Worm (Caenorhabditis elegans): ENCODE measurements around the gene wdr-60.

Gene wdr-60

DNA sequence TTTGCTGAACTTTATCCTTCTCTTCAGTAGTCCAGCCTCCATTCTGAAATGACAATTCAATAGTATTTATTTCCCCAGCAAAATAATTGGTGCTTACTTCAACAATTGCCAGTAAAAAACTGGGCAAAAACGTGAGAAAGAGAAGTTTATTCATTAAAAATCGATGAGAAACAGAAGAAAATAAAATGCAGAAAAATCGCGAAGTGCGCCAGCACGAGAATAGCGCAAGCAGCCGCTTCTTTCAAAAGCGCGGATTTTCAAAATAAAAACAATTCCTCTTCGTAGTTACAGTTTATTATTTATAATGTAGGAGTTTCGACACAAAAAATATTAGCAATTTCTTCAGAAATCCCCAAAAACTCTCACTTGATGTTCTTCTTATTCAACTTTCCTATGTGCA is 24.1 kb upstream of the wdr-60 start, which contains the start of gene C27F2.9 (continued):
- TF ChIP-seq skn-1 (tag; optimal IDR thresholded peaks at IDR 0.05): peak; percentile 91
- peak; percentile 72 for TF ChIP-seq nhr-77 (tag; optimal IDR thresholded peaks at IDR 0.05)
- no peak for TF ChIP-seq pqm-1 (tag; optimal IDR thresholded peaks at IDR 0.05)
- TF ChIP-seq unc-130 (tag; optimal IDR thresholded peaks at IDR 0.05): peak; percentile 81
- peak; percentile 93 for TF ChIP-seq xbp-1 (tag; optimal IDR thresholded peaks at IDR 0.05)
- no peak for TF ChIP-seq egl-27 (tag; optimal IDR thresholded peaks at IDR 0.05)
- TF ChIP-seq C34B4.2 (tag; optimal IDR thresholded peaks at IDR 0.05): peak; percentile 36
- TF ChIP-seq ceh-82 (tag; optimal IDR thresholded peaks at IDR 0.05): peak; percentile 89 to 94 (median 93)
- TF ChIP-seq fos-1 (tag; optimal IDR thresholded peaks at IDR 0.05): peak; percentile 80
- TF ChIP-seq ceh-90 (tag; optimal IDR thresholded peaks at IDR 0.05): peak; percentile 63
- peak in 1 of 2 experiments; percentile 83 for TF ChIP-seq ztf-11 (tag; optimal IDR thresholded peaks at IDR 0.05)
- TF ChIP-seq elt-2 (tag; optimal IDR thresholded peaks at IDR 0.05): peak; percentile 74
- peak; percentile 18 for TF ChIP-seq zag-1 (tag; optimal IDR thresholded peaks at IDR 0.05)
- peak; percentile 77 for TF ChIP-seq lir-3 (tag; optimal IDR thresholded peaks at IDR 0.05; ENCODE audit: poor library complexity)
- TF ChIP-seq nhr-11 (tag; optimal IDR thresholded peaks at IDR 0.05): peak; percentile 90
- TF ChIP-seq ceh-88 (GFP tag; IDR thresholded peaks at IDR 0.05): peak; percentile 57; the same call in 1 of the 2 replicates
- TF ChIP-seq fkh-8 (tag; optimal IDR thresholded peaks at IDR 0.05): peak; percentile 84
- TF ChIP-seq nhr-85 (tag): peak; percentile 93
- no peak for TF ChIP-seq alr-1 (tag; optimal IDR thresholded peaks at IDR 0.05; ENCODE audit: borderline replicate concordance)
- TF ChIP-seq egl-13 (tag; optimal IDR thresholded peaks at IDR 0.05): peak; percentile 84
- peak in 4 of 6 experiments; percentile 3 to 87 (median 56) for TF ChIP-seq elt-3 (tag; optimal IDR thresholded peaks at IDR 0.05)
- TF ChIP-seq zip-4 (GFP tag; optimal IDR thresholded peaks at IDR 0.05): peak; percentile 72
- no peak for TF ChIP-seq nhr-76 (tag; optimal IDR thresholded peaks at IDR 0.05)
- no peak for TF ChIP-seq hlh-17 (GFP tag; optimal IDR thresholded peaks at IDR 0.05; ENCODE audit: borderline replicate concordance)
- TF ChIP-seq mef-2 (tag; optimal IDR thresholded peaks at IDR 0.05): peak; percentile 5
- TF ChIP-seq nhr-237 (tag; optimal IDR thresholded peaks at IDR 0.05): peak; percentile 84
- TF ChIP-seq hlh-4 (tag; optimal IDR thresholded peaks at IDR 0.05): no peak
- TF ChIP-seq C04F5.9 (tag; optimal IDR thresholded peaks at IDR 0.05): peak; percentile 87
- peak; percentile 94 for TF ChIP-seq dsc-1 (tag; optimal IDR thresholded peaks at IDR 0.05)
- peak; percentile 92 for TF ChIP-seq C16A3.4 (tag; optimal IDR thresholded peaks at IDR 0.05)
- peak; percentile 89 for TF ChIP-seq unc-86 (tag; optimal IDR thresholded peaks at IDR 0.05)
- TF ChIP-seq unc-30 (tag; optimal IDR thresholded peaks at IDR 0.05): no peak
- TF ChIP-seq lin-39 (tag; optimal IDR thresholded peaks at IDR 0.05): peak; percentile 86
- TF ChIP-seq efl-3 (GFP tag; optimal IDR thresholded peaks at IDR 0.05): peak; percentile 19
- peak; percentile 84 for TF ChIP-seq ceh-8 (GFP tag; optimal IDR thresholded peaks at IDR 0.05)
- peak; percentile 82 for TF ChIP-seq sox-4 (tag; optimal IDR thresholded peaks at IDR 0.05)
- TF ChIP-seq snpc-4 (tag; optimal IDR thresholded peaks at IDR 0.05): peak; percentile 73
- TF ChIP-seq pag-3 (tag; optimal IDR thresholded peaks at IDR 0.05; ENCODE audit: borderline replicate concordance, insufficient read depth): peak; percentile 67
- peak; percentile 85 for TF ChIP-seq grh-1 (GFP tag; IDR thresholded peaks at IDR 0.05)
- TF ChIP-seq mab-9 (GFP tag; IDR thresholded peaks at IDR 0.05): peak; percentile 84
- TF ChIP-seq nhr-12 (tag; optimal IDR thresholded peaks at IDR 0.05): peak; percentile 21
- TF ChIP-seq lin-13 (GFP tag; optimal IDR thresholded peaks at IDR 0.05): peak; percentile 71
- TF ChIP-seq sptf-1 (tag; optimal IDR thresholded peaks at IDR 0.05): no peak
- no peak for TF ChIP-seq vab-15 (tag; optimal IDR thresholded peaks at IDR 0.05)
- TF ChIP-seq Y116A8C.19 (tag; optimal IDR thresholded peaks at IDR 0.05; ENCODE audit: borderline replicate concordance): no peak
- peak; percentile 56 for TF ChIP-seq aha-1 (tag; optimal IDR thresholded peaks at IDR 0.05)
- TF ChIP-seq ama-1 (optimal IDR thresholded peaks at IDR 0.05): peak; percentile 9
- TF ChIP-seq snu-23 (GFP tag; optimal IDR thresholded peaks at IDR 0.05): peak; percentile 94
- TF ChIP-seq lin-15B (tag; optimal IDR thresholded peaks at IDR 0.05): peak; percentile 75
- TF ChIP-seq tbx-2 (tag; optimal IDR thresholded peaks at IDR 0.05): peak; percentile 93
- TF ChIP-seq unc-62 (GFP tag; optimal IDR thresholded peaks at IDR 0.05): no peak
- TF ChIP-seq sup-37 (GFP tag; optimal IDR thresholded peaks at IDR 0.05): peak; percentile 81
- peak; percentile 88 for TF ChIP-seq lin-14 (GFP tag; optimal IDR thresholded peaks at IDR 0.05)
